Fruit fly (Drosophila melanogaster): ENCODE measurements around the gene CG3982.
A peak's percentile ranks its signal among the peaks of the same experiment; 100 is the strongest.

The CG3982 gene

dm6 chr3L:9399013-9399750 lies 18.0 kb downstream of the CG3982 start, which contains the start of gene CG4080 (continued):
- TF ChIP-seq D (optimal IDR thresholded peaks at IDR 0.05) (no peak), D (GFP tag; optimal IDR thresholded peaks at IDR 0.05) (no peak), org-1 (GFP tag; optimal IDR thresholded peaks at IDR 0.05) (no peak), Poxn (GFP tag; IDR thresholded peaks at IDR 0.05) (no peak), CG17385 (GFP tag; optimal IDR thresholded peaks at IDR 0.05) (peak; percentile 8), CG8388 (GFP tag; optimal IDR thresholded peaks at IDR 0.05) (no peak), CG10959 (GFP tag; IDR thresholded peaks at IDR 0.05) (no peak), Bdp1 (GFP tag; optimal IDR thresholded peaks at IDR 0.05) (no peak), CG31441 (GFP tag; IDR thresholded peaks at IDR 0.05) (0 out of 2 replicates have a peak, but pooled peaks have one; percentile 44), stwl (tag; optimal IDR thresholded peaks at IDR 0.05) (peak; percentile 86), gcm2 (GFP tag; optimal IDR thresholded peaks at IDR 0.05) (no peak), Hand (GFP tag; optimal IDR thresholded peaks at IDR 0.05) (no peak), Fer1 (GFP tag; optimal IDR thresholded peaks at IDR 0.05) (peak; percentile 19), E2f1 (GFP tag; IDR thresholded peaks at IDR 0.05) (peak; percentile 25; the same call in 1 of the 2 replicates), Sry-β (GFP tag; optimal IDR thresholded peaks at IDR 0.05) (no peak), NK7.1 (GFP tag; optimal IDR thresholded peaks at IDR 0.05) (no peak), CG15073 (GFP tag; optimal IDR thresholded peaks at IDR 0.05) (no peak), CG6654 (GFP tag; optimal IDR thresholded peaks at IDR 0.05) (no peak), CG3407 (GFP tag; optimal IDR thresholded peaks at IDR 0.05) (no peak), trh (GFP tag; optimal IDR thresholded peaks at IDR 0.05) (no peak), wor (GFP tag; IDR thresholded peaks at IDR 0.05) (no peak), Ada2b (GFP tag; IDR thresholded peaks at IDR 0.05) (no peak), Hmx (GFP tag; optimal IDR thresholded peaks at IDR 0.05) (peak; percentile 9), CG4707 (GFP tag; optimal IDR thresholded peaks at IDR 0.05) (no peak), ci (GFP tag; IDR thresholded peaks at IDR 0.05) (no peak), fu2 (GFP tag; optimal IDR thresholded peaks at IDR 0.05) (no peak), CG4282 (GFP tag; optimal IDR thresholded peaks at IDR 0.05) (no peak), CG7556 (GFP tag; optimal IDR thresholded peaks at IDR 0.05) (no peak), Aef1 (GFP tag; IDR thresholded peaks at IDR 0.05) (no peak), Atf-2 (GFP tag; optimal IDR thresholded peaks at IDR 0.05) (no peak), CG8281 (tag; optimal IDR thresholded peaks at IDR 0.05) (no peak), onecut (GFP tag; IDR thresholded peaks at IDR 0.05) (no peak), dmrt11E (tag; optimal IDR thresholded peaks at IDR 0.05) (peak; percentile 43), CG17612 (GFP tag; IDR thresholded peaks at IDR 0.05) (no peak), CG32772 (GFP tag; IDR thresholded peaks at IDR 0.05) (no peak), CG13123 (GFP tag; optimal IDR thresholded peaks at IDR 0.05) (no peak), pros (GFP tag; optimal IDR thresholded peaks at IDR 0.05) (no peak), CG14860 (GFP tag; IDR thresholded peaks at IDR 0.05; ENCODE audit: partially characterized antibody) (peak; percentile 59), schlank (tag; optimal IDR thresholded peaks at IDR 0.05) (no peak), CG5953 (GFP tag; IDR thresholded peaks at IDR 0.05) (0 out of 2 replicates have a peak, but pooled peaks have one; percentile 41), peb (GFP tag; IDR thresholded peaks at IDR 0.05) (no peak), pita (GFP tag; optimal IDR thresholded peaks at IDR 0.05) (no peak), pum (GFP tag; optimal IDR thresholded peaks at IDR 0.05) (no peak), C15 (GFP tag; IDR thresholded peaks at IDR 0.05) (no peak), CG9876 (GFP tag; optimal IDR thresholded peaks at IDR 0.05) (no peak), fru (optimal IDR thresholded peaks at IDR 0.05) (no peak), Hr39 (optimal IDR thresholded peaks at IDR 0.05) (no peak), sug (tag; optimal IDR thresholded peaks at IDR 0.05) (peak; percentile 22), CG18262 (tag; optimal IDR thresholded peaks at IDR 0.05) (no peak), oc (tag; optimal IDR thresholded peaks at IDR 0.05) (no peak), exex (tag; optimal IDR thresholded peaks at IDR 0.05) (peak; percentile 1), CG30020 (tag; optimal IDR thresholded peaks at IDR 0.05) (peak; percentile 60)

Measured in whole organism, embryonic.